Worm (Caenorhabditis elegans) whole organism, midembryonic: Measurements from ENCODE around the gene K08D8.2.

Experiments used
- med-1 ChIP-seq: sonication (generic microtip); optimal IDR thresholded peaks from 2 replicates; lab custom pipeline; 2017; ENCODE audit warnings: missing genetic modification characterization, mild to moderate bottlenecking, missing compliant biosample characterization, antibody characterized with exemption, missing genetic modification reagents; ENCODE audit not compliant: insufficient read depth
- ztf-29 ChIP-seq: fragments of 200-800 bp; sonication (Bioruptor generic); IDR thresholded peaks from 2 replicates; pipeline ENCODE4 v1.3.6; 2022; ENCODE audit warnings: missing genetic modification reagents, missing genetic modification characterization, missing compliant biosample characterization

DNA sequence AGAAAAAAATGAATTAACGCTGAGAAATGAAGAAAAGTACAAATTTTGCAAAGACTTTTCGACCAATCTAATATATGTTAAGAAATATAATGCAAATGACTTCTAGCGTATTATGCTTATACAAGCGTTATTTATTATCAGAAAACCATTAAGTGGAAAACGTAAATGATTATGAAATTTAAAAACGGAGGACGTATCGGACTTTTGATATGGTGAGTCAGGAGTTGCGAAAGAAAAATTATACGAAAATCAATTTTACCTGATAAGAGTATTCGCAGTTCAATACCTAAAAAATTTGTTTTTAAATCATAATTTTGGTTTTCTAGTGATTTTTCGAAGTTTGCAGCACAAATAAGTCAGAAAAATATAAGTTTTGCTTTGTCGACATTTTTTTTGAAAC, 26.3 kb upstream of the K08D8.2 start:
- no peak for TF ChIP-seq med-1 (GFP tag; lab: Kevin White, UChicago)
- no peak for TF ChIP-seq ztf-29 (GFP tag; lab: Robert Waterston, UW)
